Worm (Caenorhabditis elegans) whole organism, L1 larva: ENCODE measurements around the gene idpb-5.

Source experiments
- C34B4.2 ChIP-seq: sonication (generic microtip); optimal IDR thresholded peaks from 2 replicates; lab custom pipeline; 2017; ENCODE audit warnings: mild to moderate bottlenecking, missing genetic modification characterization, missing compliant biosample characterization
- ceh-8 ChIP-seq: fragments of 200-800 bp; sonication (Bioruptor generic); optimal IDR thresholded peaks from 2 replicates; lab custom pipeline; 2018; ENCODE audit warnings: mild to moderate bottlenecking, missing genetic modification characterization, moderate library complexity, missing compliant biosample characterization
- dpl-1 ChIP-seq, 3 experiments: fragments of 150-350 bp in 2 of 3; sonication (generic microtip) in 1 of 3; optimal IDR thresholded peaks; 2 replicates each; lab custom pipeline; 2014 to 2017; ENCODE audit warnings: missing biosample characterization in 3 of 3, missing genetic modification characterization in 3 of 3, missing genetic modification reagents in 3 of 3
- egl-27 ChIP-seq, 2 experiments: fragments of 150-350 bp in 1 of 2; sonication (generic microtip); optimal IDR thresholded peaks; 3 replicates each; lab custom pipeline; 2017 to 2018; ENCODE audit warnings: missing biosample characterization in 2 of 2, missing genetic modification characterization in 2 of 2, missing genetic modification reagents in 2 of 2
- elt-3 ChIP-seq, 6 experiments: fragments of 150-350 bp in 1 of 6; sonication (generic microtip); optimal IDR thresholded peaks; 2 replicates each; lab custom pipeline; 2017 to 2018; ENCODE audit warnings: missing biosample characterization in 6 of 6, missing genetic modification characterization in 6 of 6, inconsistent platforms in 1 of 6
- hpl-2 ChIP-seq: fragments of 150-350 bp; optimal IDR thresholded peaks from 2 replicates; lab custom pipeline; 2014; ENCODE audit warnings: missing biosample characterization, missing genetic modification reagents, missing genetic modification characterization
- lsy-2 ChIP-seq, 2 experiments: fragments of 150-350 bp; optimal IDR thresholded peaks; 2 replicates each; lab custom pipeline; 2014; ENCODE audit warnings: missing biosample characterization in 2 of 2, missing genetic modification characterization in 2 of 2
- mep-1 ChIP-seq: fragments of 150-350 bp; optimal IDR thresholded peaks from 2 replicates; lab custom pipeline; 2014; ENCODE audit warnings: missing biosample characterization, missing genetic modification characterization
- nhr-237 ChIP-seq: fragments of 150-350 bp; optimal IDR thresholded peaks from 2 replicates; lab custom pipeline; 2014; ENCODE audit warnings: missing biosample characterization, missing genetic modification characterization
- nhr-77 ChIP-seq: fragments of 150-350 bp; optimal IDR thresholded peaks from 2 replicates; lab custom pipeline; 2014; ENCODE audit warnings: missing biosample characterization, missing genetic modification characterization
- pqm-1 ChIP-seq: sonication (generic microtip); optimal IDR thresholded peaks from 3 replicates; lab custom pipeline; 2017; ENCODE audit warnings: missing biosample characterization, missing genetic modification characterization
- skn-1 ChIP-seq: fragments of 150-350 bp; optimal IDR thresholded peaks from 2 replicates; lab custom pipeline; 2014; ENCODE audit warnings: missing biosample characterization, missing genetic modification characterization
- snpc-4 ChIP-seq: fragments of 150-350 bp; optimal IDR thresholded peaks from 2 replicates; lab custom pipeline; 2014; ENCODE audit warnings: missing biosample characterization, missing genetic modification characterization

DNA sequence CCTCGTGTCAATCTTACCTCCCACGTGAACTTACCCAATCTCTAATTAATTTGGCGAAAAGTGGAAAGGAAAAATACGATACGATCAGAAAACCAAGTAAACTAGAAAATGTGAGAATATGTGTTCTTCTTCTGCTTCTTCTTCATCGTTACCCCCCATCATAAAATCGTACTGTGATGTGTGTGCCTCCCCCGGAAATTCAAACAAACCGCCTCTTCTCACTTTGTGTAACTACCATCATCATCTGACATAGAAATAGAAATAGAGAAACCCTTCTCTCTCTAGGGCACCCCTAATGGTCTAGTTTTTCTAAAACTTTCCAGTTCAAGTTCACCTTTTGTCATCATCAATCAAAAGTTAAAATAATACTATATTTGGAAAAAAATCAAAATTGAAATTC is 18.4 kb downstream of the idpb-5 start:
- TF ChIP-seq nhr-237 (tag; lab: Kevin White, UChicago), result no peak
- TF ChIP-seq elt-3 (tag; optimal IDR thresholded peaks at IDR 0.05; lab: Kevin White, UChicago), result no peak
- no peak for TF ChIP-seq mep-1 (tag; lab: Kevin White, UChicago)
- TF ChIP-seq snpc-4 (tag; lab: Kevin White, UChicago), result no peak
- no peak for TF ChIP-seq ceh-8 (GFP tag; lab: Kevin White, UChicago)
- TF ChIP-seq dpl-1 (GFP tag; optimal IDR thresholded peaks at IDR 0.05; lab: Kevin White, UChicago), result no peak
- TF ChIP-seq egl-27 (tag; optimal IDR thresholded peaks at IDR 0.05; lab: Kevin White, UChicago), result no peak
- TF ChIP-seq skn-1, result no peak
- TF ChIP-seq hpl-2, result no peak
- no peak for TF ChIP-seq C34B4.2 (tag; lab: Kevin White, UChicago)
- no peak for TF ChIP-seq pqm-1
- TF ChIP-seq nhr-77 (tag; lab: Kevin White, UChicago), result no peak
- TF ChIP-seq lsy-2 (tag; optimal IDR thresholded peaks at IDR 0.05; lab: Kevin White, UChicago), result no peak
